Worm (Caenorhabditis elegans) whole organism, late embryonic: ENCODE data around the gene F55G1.1.

Source experiments
- ama-1 ChIP-seq: fragments of 150-350 bp; optimal IDR thresholded peaks from 2 replicates; lab custom pipeline; 2014
- dve-1 ChIP-seq: sonication (generic microtip); optimal IDR thresholded peaks from 2 replicates; lab custom pipeline; 2017; ENCODE audit warnings: antibody characterized with exemption, mild to moderate bottlenecking, missing genetic modification characterization, missing compliant biosample characterization
- fax-1 ChIP-seq: sonication (generic microtip); optimal IDR thresholded peaks from 2 replicates; lab custom pipeline; 2016; ENCODE audit warnings: missing genotype, missing genetic modification characterization, missing compliant biosample characterization
- fkh-10 ChIP-seq: fragments of 150-350 bp; optimal IDR thresholded peaks from 2 replicates; lab custom pipeline; 2014; ENCODE audit warnings: missing biosample characterization, missing genetic modification reagents, missing genetic modification characterization
- nfya-1 ChIP-seq: sonication (generic microtip); optimal IDR thresholded peaks from 2 replicates; lab custom pipeline; 2017; ENCODE audit warnings: missing genetic modification characterization, mild to moderate bottlenecking, missing compliant biosample characterization, antibody characterized with exemption, moderate library complexity
- nhr-11 ChIP-seq: fragments of 150-350 bp; optimal IDR thresholded peaks from 2 replicates; lab custom pipeline; 2014; ENCODE audit warnings: missing biosample characterization, missing genetic modification characterization
- pat-9 ChIP-seq: fragments of 200-800 bp; sonication (Bioruptor generic); optimal IDR thresholded peaks from 2 replicates; lab custom pipeline; 2018; ENCODE audit warnings: mild to moderate bottlenecking, missing genetic modification characterization, moderate library complexity, missing compliant biosample characterization
- rnt-1 ChIP-seq: sonication (generic microtip); optimal IDR thresholded peaks from 2 replicates; lab custom pipeline; 2016; ENCODE audit warnings: missing genetic modification characterization, missing compliant biosample characterization
- unc-42 ChIP-seq: sonication (generic microtip); optimal IDR thresholded peaks from 2 replicates; lab custom pipeline; 2016; ENCODE audit warnings: missing genotype, missing genetic modification characterization, missing compliant biosample characterization

DNA sequence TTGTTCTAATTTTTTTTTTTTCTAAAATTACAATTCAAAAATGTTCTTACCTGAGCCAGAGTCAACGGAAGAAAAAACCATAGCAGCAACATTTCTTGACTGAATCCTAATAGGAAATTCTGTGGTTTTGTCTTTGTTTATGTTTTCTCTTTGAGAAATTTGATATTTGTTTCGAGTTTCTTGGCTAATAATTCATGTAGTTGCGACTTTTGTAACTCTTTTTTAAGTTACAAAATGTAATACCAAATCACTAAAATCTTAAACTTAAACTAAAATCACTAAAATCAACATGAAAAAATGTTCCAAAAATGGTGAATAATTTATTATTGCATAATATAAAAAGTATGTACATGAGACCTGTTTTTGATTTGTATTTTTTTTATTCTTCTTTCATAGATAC is 6.2 kb downstream of the F55G1.1 start, which contains the start of gene egas-4:
- TF ChIP-seq pat-9 (no peak), nfya-1 (tag; lab: Kevin White, UChicago) (no peak), rnt-1 (tag; lab: Kevin White, UChicago) (no peak), unc-42 (no peak), dve-1 (tag; lab: Kevin White, UChicago) (no peak), fkh-10 (GFP tag; lab: Kevin White, UChicago) (no peak), ama-1 (no peak), nhr-11 (no peak), fax-1 (tag; lab: Kevin White, UChicago) (no peak)
